Fruit fly (Drosophila melanogaster) whole organism, pupa: ENCODE data around the gene CG11373.
A peak's percentile ranks its signal among the peaks of the same experiment; 100 is the strongest.

Source experiments
- CG10348 ChIP-seq: fragments of 200-800 bp; sonication (Bioruptor generic); IDR thresholded peaks from 2 replicates; pipeline ENCODE4 v1.3.6; 2022; ENCODE audit warnings: missing biosample characterization, missing genetic modification characterization
- CG12605 ChIP-seq: fragments of 200-800 bp; sonication (Bioruptor generic); IDR thresholded peaks from 2 replicates; pipeline ENCODE4 v1.3.6; 2022; ENCODE audit warnings: missing biosample characterization, missing genetic modification characterization
- CG13204 ChIP-seq: fragments of 200-800 bp; sonication (Bioruptor generic); optimal IDR thresholded peaks from 2 replicates; lab custom pipeline; 2018; ENCODE audit warnings: missing biosample characterization, mild to moderate bottlenecking, missing genetic modification characterization, moderate library complexity
- CG14655 ChIP-seq: fragments of 200-800 bp; sonication (Bioruptor generic); optimal IDR thresholded peaks from 3 replicates; lab custom pipeline; 2017; ENCODE audit warnings: mild to moderate bottlenecking, missing biosample characterization, missing genetic modification reagents, missing genetic modification characterization
- CG15710 ChIP-seq: fragments of 200-800 bp; sonication (Bioruptor generic); optimal IDR thresholded peaks from 2 replicates; lab custom pipeline; 2018; ENCODE audit warnings: missing biosample characterization, mild to moderate bottlenecking, missing genetic modification characterization, moderate library complexity
- CG17806 ChIP-seq: fragments of 200-800 bp; sonication (Bioruptor generic); optimal IDR thresholded peaks from 2 replicates; lab custom pipeline; 2018; ENCODE audit warnings: missing biosample characterization, mild to moderate bottlenecking, missing genetic modification characterization, moderate library complexity
- CG32121 ChIP-seq: fragments of 200-800 bp; sonication (Bioruptor generic); IDR thresholded peaks from 2 replicates; pipeline ENCODE4 v1.3.6; 2022; ENCODE audit warnings: missing biosample characterization, missing genetic modification characterization
- CG34367 ChIP-seq: fragments of 200-800 bp; sonication (Bioruptor generic); optimal IDR thresholded peaks from 2 replicates; lab custom pipeline; 2018; ENCODE audit warnings: missing biosample characterization, mild to moderate bottlenecking, missing genetic modification characterization
- CG4496 ChIP-seq: fragments of 200-800 bp; sonication (Bioruptor generic); IDR thresholded peaks from 3 replicates; pipeline ENCODE4 v1.3.6; 2022; ENCODE audit warnings: missing biosample characterization, missing genetic modification characterization
- CG8159 ChIP-seq: fragments of 200-800 bp; sonication (Bioruptor generic); optimal IDR thresholded peaks from 3 replicates; lab custom pipeline; 2018; ENCODE audit warnings: missing biosample characterization, mild to moderate bottlenecking, missing genetic modification characterization, moderate library complexity
- CG8301 ChIP-seq: fragments of 200-800 bp; sonication (Bioruptor generic); optimal IDR thresholded peaks from 2 replicates; lab custom pipeline; 2018; ENCODE audit warnings: missing biosample characterization, mild to moderate bottlenecking, missing genetic modification characterization
- CG9948 ChIP-seq: fragments of 200-800 bp; sonication (Bioruptor generic); optimal IDR thresholded peaks from 2 replicates; lab custom pipeline; 2018; ENCODE audit warnings: missing biosample characterization, mild to moderate bottlenecking, missing genetic modification characterization, moderate library complexity
- D1 ChIP-seq: fragments of 200-800 bp; sonication (Bioruptor generic); optimal IDR thresholded peaks from 2 replicates; lab custom pipeline; 2018; ENCODE audit warnings: missing biosample characterization, mild to moderate bottlenecking, missing genetic modification characterization, moderate library complexity
- EcR ChIP-seq: fragments of 200-800 bp; sonication (Bioruptor generic); optimal IDR thresholded peaks from 3 replicates; lab custom pipeline; 2019; ENCODE audit warnings: missing biosample characterization, missing genetic modification characterization, mild to moderate bottlenecking, moderate library complexity, missing genetic modification reagents
- Ets98B ChIP-seq: fragments of 200-800 bp; sonication (Bioruptor generic); IDR thresholded peaks from 2 replicates; pipeline ENCODE4 v1.3.6; 2022; ENCODE audit warnings: missing biosample characterization, missing genetic modification characterization
- Pif1A ChIP-seq: fragments of 200-800 bp; sonication (Bioruptor generic); optimal IDR thresholded peaks from 3 replicates; lab custom pipeline; 2016; ENCODE audit warnings: missing biosample characterization, missing genetic modification characterization
- Pif1B ChIP-seq: fragments of 200-800 bp; sonication (Bioruptor generic); optimal IDR thresholded peaks from 3 replicates; lab custom pipeline; 2016; ENCODE audit warnings: missing biosample characterization, missing genetic modification characterization
- Snoo ChIP-seq: fragments of 200-800 bp; sonication (Bioruptor generic); optimal IDR thresholded peaks from 3 replicates; lab custom pipeline; 2017; ENCODE audit warnings: missing biosample characterization, mild to moderate bottlenecking, missing genetic modification characterization, inconsistent platforms
- fd96Ca ChIP-seq: fragments of 200-800 bp; sonication (Bioruptor generic); IDR thresholded peaks from 3 replicates; pipeline ENCODE4 v1.3.6; 2022; ENCODE audit warnings: missing biosample characterization, missing genetic modification characterization
- gl ChIP-seq: fragments of 200-800 bp; sonication (Bioruptor generic); optimal IDR thresholded peaks from 2 replicates; lab custom pipeline; 2018; ENCODE audit warnings: missing biosample characterization, mild to moderate bottlenecking, missing genetic modification characterization
- rn ChIP-seq: fragments of 200-800 bp; sonication (Bioruptor generic); IDR thresholded peaks from 2 replicates; pipeline ENCODE4 v1.3.6; 2022; ENCODE audit warnings: missing biosample characterization, missing genetic modification characterization

Gene CG11373

DNA sequence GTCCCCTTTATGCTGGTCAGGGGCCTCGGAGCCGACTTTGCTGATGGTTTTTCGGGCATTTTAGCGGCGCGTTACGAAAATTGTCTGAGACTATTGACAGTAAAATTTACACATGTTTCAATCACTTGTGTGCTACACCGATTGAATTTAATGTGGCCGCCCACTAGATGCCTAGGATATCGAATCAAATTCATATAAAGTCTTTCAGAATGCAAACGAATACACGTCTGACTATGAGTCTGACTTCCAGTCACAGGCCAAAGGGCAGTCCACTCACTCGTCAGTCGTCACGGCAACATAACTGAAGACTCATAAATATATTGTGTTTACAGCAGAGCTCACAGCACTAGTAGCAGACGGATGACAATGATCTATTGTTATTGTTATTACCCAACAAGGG lies at the start of gene CG11373:
Gene CG11373 (minus strand): TSS at position 101 of the 400 bp plus-strand sequence.
- TF ChIP-seq CG15710 (no peak), CG34367 (tag; lab: Kevin White, UChicago) (no peak), Pif1A (GFP tag; lab: Kevin White, UChicago) (no peak), Snoo (tag; lab: Kevin White, UChicago) (no peak)

DNA sequence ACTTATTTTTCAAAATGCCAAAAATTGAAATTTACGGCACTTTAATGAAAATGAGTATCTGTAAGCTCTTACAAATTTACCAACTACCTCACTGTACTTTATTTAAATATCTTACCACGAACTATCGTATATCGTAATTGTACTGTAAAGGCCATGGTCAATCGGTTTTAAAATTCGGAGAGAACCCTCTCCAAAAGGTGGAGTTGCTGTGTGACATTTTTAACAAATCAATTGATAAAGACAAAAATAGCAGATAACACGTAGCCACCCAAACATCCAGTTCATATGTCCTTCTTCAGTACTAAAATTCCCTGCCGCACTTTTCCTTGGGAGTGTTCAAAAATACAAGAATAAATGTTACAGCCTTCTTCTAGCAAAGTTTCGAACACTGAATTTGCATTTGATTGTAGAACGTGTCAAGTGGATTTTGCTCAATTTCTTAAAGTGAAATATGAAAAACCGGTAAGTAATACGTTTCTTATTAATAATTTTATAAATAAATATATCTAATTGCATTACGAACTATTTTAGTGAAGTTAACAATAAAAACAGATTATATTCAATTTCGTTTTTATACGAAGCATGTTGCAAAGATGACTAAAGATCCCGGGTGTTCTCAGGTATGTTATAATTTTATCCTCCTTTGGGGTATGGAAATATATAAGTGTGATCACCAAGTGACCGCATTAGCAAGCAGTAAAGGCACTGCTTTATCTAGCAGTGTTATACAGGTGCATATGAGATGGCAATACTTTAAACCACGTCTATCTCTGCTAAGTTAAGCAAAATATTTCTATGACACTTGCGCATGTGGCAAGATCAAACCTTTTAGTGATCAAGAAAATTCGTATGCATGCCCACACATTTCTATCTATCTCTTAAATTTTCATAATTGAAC lies 49.0 kb upstream of the CG11373 start:
- TF ChIP-seq CG8301 (tag; lab: Kevin White, UChicago) (no peak), CG13204 (GFP tag; lab: Kevin White, UChicago) (no peak), CG9948 (tag; lab: Kevin White, UChicago) (no peak), CG12605 (GFP tag; lab: Robert Waterston, UW) (no peak), CG32121 (GFP tag; lab: Robert Waterston, UW) (no peak), Pif1A (GFP tag; lab: Kevin White, UChicago) (no peak), CG4496 (GFP tag; lab: Robert Waterston, UW) (no peak), CG14655 (GFP tag; lab: Kevin White, UChicago) (no peak), EcR (GFP tag; lab: Kevin White, UChicago) (no peak), CG8159 (tag; lab: Kevin White, UChicago) (no peak), D1 (no peak), Snoo (tag; lab: Kevin White, UChicago) (no peak), Ets98B (no peak), rn (no peak), fd96Ca (GFP tag; lab: Robert Waterston, UW) (no peak), CG10348 (GFP tag; lab: Robert Waterston, UW) (no peak), CG34367 (tag; lab: Kevin White, UChicago) (no peak), CG17806 (tag; lab: Kevin White, UChicago) (no peak)

dm6 chr3R:6008202-6009062 lies 47.6 kb upstream of the CG11373 start, which contains the start of gene Rm62:
TSS of gene Rm62 (minus strand) at chr3R:6008579.
- TF ChIP-seq CG17806 (tag; lab: Kevin White, UChicago) (no peak), Ets98B (no peak), CG15710 (no peak), D1 (no peak), fd96Ca (GFP tag; lab: Robert Waterston, UW) (no peak), CG14655 (GFP tag; lab: Kevin White, UChicago) (peak; percentile 18), Pif1A (GFP tag; lab: Kevin White, UChicago) (no peak), CG34367 (tag; lab: Kevin White, UChicago) (no peak), CG9948 (tag; lab: Kevin White, UChicago) (no peak), CG12605 (GFP tag; lab: Robert Waterston, UW) (no peak), CG4496 (GFP tag; lab: Robert Waterston, UW) (peak; percentile 62; the same call in 2 of the 3 replicates)

DNA sequence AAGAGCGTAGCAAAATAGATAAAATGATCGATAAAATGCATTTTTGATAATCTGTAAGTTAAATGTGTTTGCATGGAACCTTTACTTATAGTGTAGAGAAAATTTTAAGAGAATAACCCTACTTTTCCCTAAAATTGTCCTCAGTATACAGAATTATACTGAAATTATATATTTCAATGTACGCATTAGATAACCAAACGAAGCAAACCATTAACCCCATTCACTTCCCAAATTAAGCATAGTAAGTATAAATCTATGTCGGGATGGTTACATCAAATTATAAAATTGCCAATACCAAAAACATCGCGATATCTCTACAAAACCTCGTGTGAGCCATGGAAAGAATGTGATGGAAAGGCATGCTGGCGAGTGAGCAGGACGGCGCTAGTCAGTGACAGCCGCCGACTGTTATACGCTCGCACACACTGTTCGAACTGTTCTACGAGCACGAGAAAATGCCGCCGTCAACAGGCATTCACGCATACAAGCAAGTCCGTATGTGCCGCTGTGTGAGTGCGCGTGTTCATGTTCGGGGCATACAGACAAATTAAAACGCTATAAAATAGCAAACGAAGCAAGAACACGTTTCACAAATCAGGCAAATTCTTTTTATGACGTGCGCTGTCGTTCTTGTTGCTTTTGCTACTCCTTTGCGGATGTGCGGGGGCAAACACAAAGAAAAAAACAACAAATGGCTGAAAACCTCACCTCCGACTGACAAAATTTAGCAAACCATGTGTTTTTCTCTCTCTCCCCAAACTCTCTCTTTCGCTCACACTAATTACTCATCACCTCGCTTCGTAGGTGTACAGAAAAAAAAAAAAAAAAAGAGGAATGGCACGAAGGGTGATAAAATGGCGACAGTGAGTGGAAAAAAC lies 46.6 kb upstream of the CG11373 start:
- TF ChIP-seq Ets98B (peak; percentile 49; the same call in 1 of the 2 replicates), CG9948 (tag; lab: Kevin White, UChicago) (no peak), fd96Ca (GFP tag; lab: Robert Waterston, UW) (0 out of 3 replicates have a peak, but pooled peaks have one; percentile 46), CG13204 (GFP tag; lab: Kevin White, UChicago) (peak; percentile 64), CG8159 (tag; lab: Kevin White, UChicago) (peak; percentile 30), CG8301 (tag; lab: Kevin White, UChicago) (no peak), CG15710 (peak; percentile 32), Pif1A (GFP tag; lab: Kevin White, UChicago) (peak; percentile 25), CG14655 (GFP tag; lab: Kevin White, UChicago) (no peak), Snoo (tag; lab: Kevin White, UChicago) (no peak), CG4496 (GFP tag; lab: Robert Waterston, UW) (peak; percentile 47; the same call in 2 of the 3 replicates), CG12605 (GFP tag; lab: Robert Waterston, UW) (peak; percentile 39; the same call in 1 of the 2 replicates), CG34367 (tag; lab: Kevin White, UChicago) (peak; percentile 33), EcR (GFP tag; lab: Kevin White, UChicago) (peak; percentile 14), gl (tag; lab: Kevin White, UChicago) (peak; percentile 67), D1 (no peak), Pif1B (GFP tag; lab: Kevin White, UChicago) (no peak)
